Fruit fly (Drosophila melanogaster): ENCODE measurements around the gene Cdep.

DNA sequence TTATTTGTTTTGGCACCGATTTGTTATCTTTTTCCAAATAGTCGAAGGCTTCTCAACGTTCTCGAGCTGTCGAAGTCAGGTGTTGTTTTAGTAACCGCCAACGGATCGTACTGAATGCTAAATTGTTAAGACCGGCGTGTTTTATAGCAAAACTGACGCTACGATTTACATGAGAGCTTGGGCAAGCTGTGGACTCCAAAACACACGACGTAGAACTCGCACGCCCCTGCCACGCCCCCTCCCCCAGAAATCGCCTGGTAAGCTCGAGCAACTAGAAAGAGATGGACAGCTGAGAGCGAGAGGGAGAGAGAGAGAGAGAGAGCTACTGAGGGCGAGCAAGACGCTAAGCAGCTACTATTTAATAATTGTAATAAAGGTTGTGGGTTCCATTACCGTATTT lies 44.8 kb downstream of the Cdep start, which contains the start of gene Jhbp3:
- no peak for TF ChIP-seq usp (GFP tag; optimal IDR thresholded peaks at IDR 0.05)
- TF ChIP-seq EcR (GFP tag; optimal IDR thresholded peaks at IDR 0.05): no peak
- no peak for TF ChIP-seq psq (optimal IDR thresholded peaks at IDR 0.05)
- no peak for TF ChIP-seq pan (optimal IDR thresholded peaks at IDR 0.05)
